Comparison of ENCODE assay signal across 2 worm cellular contexts in genomic region chrV:11917186-11917585, ce11.
A peak's percentile ranks its signal among the peaks of the same experiment; 100 is the strongest.
TF ChIP-seq lines count a peak whose summit lies in the region.

R31.2 (plus strand) TSS chrV:11917573.

TF ChIP-seq in whole organism, L1 larva, 84 proteins besides CTCF, POLR2A, EP300 and RAD21:
- no peak for TF ChIP-seq ceh-63 (GFP tag; optimal IDR thresholded peaks at IDR 0.05; lab: Kevin White, UChicago)
- TF ChIP-seq nhr-85 (tag; lab: Kevin White, UChicago): peak; percentile 4

TF ChIP-seq in whole organism, young adult, 124 proteins besides CTCF, POLR2A, EP300 and RAD21:
- no peak for TF ChIP-seq hsf-1 (GFP tag; IDR thresholded peaks at IDR 0.05; lab: Robert Waterston, UW)
- TF ChIP-seq tlf-1 (GFP tag; optimal IDR thresholded peaks at IDR 0.05; lab: Kevin White, UChicago): no peak
- TF ChIP-seq attf-3 (GFP tag; conservative IDR thresholded peaks at IDR 0.05; lab: Robert Waterston, UW): no peak
- no peak for TF ChIP-seq somi-1 (GFP tag; optimal IDR thresholded peaks at IDR 0.05; lab: Kevin White, UChicago)
- no peak for TF ChIP-seq B0261.1 (tag; optimal IDR thresholded peaks at IDR 0.05; lab: Kevin White, UChicago)
- TF ChIP-seq madf-10 (tag; optimal IDR thresholded peaks at IDR 0.05; lab: Kevin White, UChicago): no peak
- no peak for TF ChIP-seq nfya-1 (tag; optimal IDR thresholded peaks at IDR 0.05; lab: Kevin White, UChicago; ENCODE audit: borderline replicate concordance, insufficient read depth)
- TF ChIP-seq lsl-1 (GFP tag; optimal IDR thresholded peaks at IDR 0.05; lab: Kevin White, UChicago): peak; percentile 91
- peak; percentile 55; the same call in 1 of the 2 replicates for TF ChIP-seq ceh-91 (GFP tag; IDR thresholded peaks at IDR 0.05; lab: Robert Waterston, UW)
- peak; percentile 50 for TF ChIP-seq lin-54 (GFP tag; optimal IDR thresholded peaks at IDR 0.05; lab: Kevin White, UChicago)
- no peak for TF ChIP-seq F22D6.2 (tag; optimal IDR thresholded peaks at IDR 0.05; lab: Kevin White, UChicago)
- no peak for TF ChIP-seq lag-1 (GFP tag; IDR thresholded peaks at IDR 0.05; lab: Robert Waterston, UW)
- TF ChIP-seq snpc-3.4 (tag; optimal IDR thresholded peaks at IDR 0.05; lab: Kevin White, UChicago): no peak
- no peak for TF ChIP-seq let-607 (tag; optimal IDR thresholded peaks at IDR 0.05; lab: Kevin White, UChicago)
- no peak for TF ChIP-seq K12H6.12 (tag; optimal IDR thresholded peaks at IDR 0.05; lab: Kevin White, UChicago)
- no peak for TF ChIP-seq athp-1 (tag; optimal IDR thresholded peaks at IDR 0.05; lab: Kevin White, UChicago)
- TF ChIP-seq ztf-6 (GFP tag; IDR thresholded peaks at IDR 0.05; lab: Robert Waterston, UW): no peak
- TF ChIP-seq zim-3 (tag; optimal IDR thresholded peaks at IDR 0.05; lab: Kevin White, UChicago): no peak
- TF ChIP-seq ceh-58 (GFP tag; IDR thresholded peaks at IDR 0.05; lab: Robert Waterston, UW): no peak
- no peak for TF ChIP-seq ets-4 (GFP tag; optimal IDR thresholded peaks at IDR 0.05; lab: Kevin White, UChicago)
- TF ChIP-seq F33H1.4 (GFP tag; IDR thresholded peaks at IDR 0.05; lab: Robert Waterston, UW): peak; percentile 89
- TF ChIP-seq him-1 (tag; optimal IDR thresholded peaks at IDR 0.05; lab: Kevin White, UChicago): no peak
- TF ChIP-seq snpc-1.1 (tag; optimal IDR thresholded peaks at IDR 0.05; lab: Kevin White, UChicago; ENCODE audit: insufficient read depth): no peak
- no peak for TF ChIP-seq B0035.1 (tag; optimal IDR thresholded peaks at IDR 0.05; lab: Kevin White, UChicago)
- no peak for TF ChIP-seq aptf-3 (GFP tag; IDR thresholded peaks at IDR 0.05; lab: Robert Waterston, UW)
- no peak for TF ChIP-seq F37B4.10 (GFP tag; IDR thresholded peaks at IDR 0.05; lab: Robert Waterston, UW)
- TF ChIP-seq unc-130 (GFP tag; optimal IDR thresholded peaks at IDR 0.05; lab: Kevin White, UChicago): no peak
- TF ChIP-seq nhr-179 (tag; optimal IDR thresholded peaks at IDR 0.05; lab: Kevin White, UChicago): no peak
- peak; percentile 78 for TF ChIP-seq madf-8 (GFP tag; conservative IDR thresholded peaks at IDR 0.05; lab: Robert Waterston, UW)
- TF ChIP-seq madf-3 (GFP tag; IDR thresholded peaks at IDR 0.05; lab: Robert Waterston, UW): no peak
- TF ChIP-seq F49E8.2 (tag; optimal IDR thresholded peaks at IDR 0.05; lab: Kevin White, UChicago; ENCODE audit: insufficient read depth): no peak
- TF ChIP-seq Y53G8AR.9 (GFP tag; conservative IDR thresholded peaks at IDR 0.05; lab: Robert Waterston, UW): no peak
- TF ChIP-seq xnd-1 (tag; optimal IDR thresholded peaks at IDR 0.05; lab: Kevin White, UChicago): peak; percentile 73
- peak; percentile 46; the same call in 1 of the 2 replicates for TF ChIP-seq pbrm-1 (GFP tag; IDR thresholded peaks at IDR 0.05; lab: Robert Waterston, UW)
- no peak for TF ChIP-seq chd-7 (tag; optimal IDR thresholded peaks at IDR 0.05; lab: Kevin White, UChicago)
- peak; percentile 4 for TF ChIP-seq dpl-1 (GFP tag; optimal IDR thresholded peaks at IDR 0.05; lab: Kevin White, UChicago)
- TF ChIP-seq Y79H2A.3 (GFP tag; conservative IDR thresholded peaks at IDR 0.05; lab: Robert Waterston, UW): no peak
- TF ChIP-seq bed-2 (GFP tag; IDR thresholded peaks at IDR 0.05; lab: Robert Waterston, UW): no peak
- TF ChIP-seq F57C9.4 (tag; optimal IDR thresholded peaks at IDR 0.05; lab: Kevin White, UChicago): no peak
- TF ChIP-seq hlh-12 (tag; optimal IDR thresholded peaks at IDR 0.05; lab: Kevin White, UChicago): no peak
- TF ChIP-seq madf-6 (GFP tag; IDR thresholded peaks at IDR 0.05; lab: Robert Waterston, UW): peak; percentile 92
- TF ChIP-seq attf-6 (GFP tag; IDR thresholded peaks at IDR 0.05; lab: Robert Waterston, UW): no peak
- peak; percentile 48 for TF ChIP-seq efl-1 (GFP tag; optimal IDR thresholded peaks at IDR 0.05; lab: Kevin White, UChicago)
- TF ChIP-seq F23B12.7 (tag; optimal IDR thresholded peaks at IDR 0.05; lab: Kevin White, UChicago; ENCODE audit: insufficient read depth): no peak
- TF ChIP-seq lin-40 (tag; optimal IDR thresholded peaks at IDR 0.05; lab: Kevin White, UChicago): no peak
- no peak for TF ChIP-seq repo-1 (tag; optimal IDR thresholded peaks at IDR 0.05; lab: Kevin White, UChicago)
- TF ChIP-seq lin-26 (GFP tag; IDR thresholded peaks at IDR 0.05; lab: Robert Waterston, UW): no peak
- no peak for TF ChIP-seq rcor-1 (GFP tag; IDR thresholded peaks at IDR 0.05; lab: Robert Waterston, UW)
- no peak for TF ChIP-seq ceh-79 (tag; optimal IDR thresholded peaks at IDR 0.05; lab: Kevin White, UChicago)
- TF ChIP-seq ccch-3 (GFP tag; optimal IDR thresholded peaks at IDR 0.05; lab: Kevin White, UChicago): no peak
- peak; percentile 23; the same call in 1 of the 2 replicates for TF ChIP-seq D2030.7 (GFP tag; IDR thresholded peaks at IDR 0.05; lab: Robert Waterston, UW)
- TF ChIP-seq F55B11.4 (tag; optimal IDR thresholded peaks at IDR 0.05; lab: Kevin White, UChicago; ENCODE audit: borderline replicate concordance, insufficient read depth): no peak
- TF ChIP-seq mcd-1 (GFP tag; IDR thresholded peaks at IDR 0.05; lab: Robert Waterston, UW): no peak
- TF ChIP-seq nfyb-1 (GFP tag; IDR thresholded peaks at IDR 0.05; lab: Robert Waterston, UW): no peak
- TF ChIP-seq ztf-28 (GFP tag; IDR thresholded peaks at IDR 0.05; lab: Robert Waterston, UW): no peak

Comparison
In these comparisons a context has a peak if more than half of its experiments do, and no peak if none do; other contexts are left out.
1. Of the 8 proteins assayed by ChIP-seq in both whole organism, young adult and whole organism, L1 larva: peak only in whole organism, young adult: dpl-1 and efl-1; only in whole organism, L1 larva: none; in both: none; in neither: 6.